Worm (Caenorhabditis elegans) whole organism, L1 larva: Measurements from ENCODE around the gene F58H1.2.

Experiments used
- C16A3.4 ChIP-seq: fragments of 150-350 bp; optimal IDR thresholded peaks from 2 replicates; lab custom pipeline; 2014; ENCODE audit warnings: missing biosample characterization, missing genetic modification characterization
- C34B4.2 ChIP-seq: sonication (generic microtip); optimal IDR thresholded peaks from 2 replicates; lab custom pipeline; 2017; ENCODE audit warnings: mild to moderate bottlenecking, missing genetic modification characterization, missing compliant biosample characterization
- F16B12.6 ChIP-seq: fragments of 150-350 bp; optimal IDR thresholded peaks from 2 replicates; lab custom pipeline; 2014; ENCODE audit warnings: missing biosample characterization, missing genetic modification characterization
- aly-2 ChIP-seq: fragments of 150-350 bp; optimal IDR thresholded peaks from 2 replicates; lab custom pipeline; 2014; ENCODE audit warnings: missing biosample characterization, missing genetic modification characterization
- blmp-1 ChIP-seq: fragments of 150-350 bp; optimal IDR thresholded peaks from 2 replicates; lab custom pipeline; 2014; ENCODE audit warnings: missing biosample characterization, missing genetic modification characterization
- ceh-63 ChIP-seq: fragments of 200-800 bp; sonication (Bioruptor generic); optimal IDR thresholded peaks from 2 replicates; lab custom pipeline; 2018; ENCODE audit warnings: mild to moderate bottlenecking, missing genetic modification characterization, missing compliant biosample characterization
- ceh-82 ChIP-seq, 3 experiments: fragments of 150-350 bp in 1 of 3; sonication (generic microtip) in 2 of 3; optimal IDR thresholded peaks; 2 replicates each; lab custom pipeline; 2014 to 2017; ENCODE audit warnings: missing biosample characterization in 3 of 3, missing genetic modification characterization in 3 of 3
- dpl-1 ChIP-seq, 3 experiments: fragments of 150-350 bp in 2 of 3; sonication (generic microtip) in 1 of 3; optimal IDR thresholded peaks; 2 replicates each; lab custom pipeline; 2014 to 2017; ENCODE audit warnings: missing biosample characterization in 3 of 3, missing genetic modification characterization in 3 of 3, missing genetic modification reagents in 3 of 3
- efl-1 ChIP-seq, 4 experiments: fragments of 150-350 bp; optimal IDR thresholded peaks in 3 of 4; peaks in 1 of 4; 1 replicate in 1 of 4; 2 replicates in 3 of 4; lab custom pipeline; 2014; ENCODE audit warnings: missing biosample characterization in 2 of 4, missing genetic modification characterization in 2 of 4, missing genetic modification reagents in 2 of 4
- efl-3 ChIP-seq: fragments of 200-800 bp; sonication (Bioruptor generic); optimal IDR thresholded peaks from 2 replicates; lab custom pipeline; 2018; ENCODE audit warnings: mild to moderate bottlenecking, missing genetic modification characterization, missing compliant biosample characterization
- elt-2 ChIP-seq: sonication (generic microtip); optimal IDR thresholded peaks from 2 replicates; lab custom pipeline; 2016; ENCODE audit warnings: missing genetic modification characterization, mild to moderate bottlenecking, inconsistent platforms, missing compliant biosample characterization, missing genetic modification reagents
- fkh-10 ChIP-seq: sonication (generic microtip); optimal IDR thresholded peaks from 2 replicates; lab custom pipeline; 2017; ENCODE audit warnings: missing biosample characterization, missing genetic modification reagents, missing genetic modification characterization
- fkh-4 ChIP-seq: sonication (generic microtip); optimal IDR thresholded peaks from 2 replicates; lab custom pipeline; 2016; ENCODE audit warnings: missing compliant biosample characterization, missing genetic modification characterization, borderline replicate concordance
- fkh-8 ChIP-seq: sonication (generic microtip); optimal IDR thresholded peaks from 2 replicates; lab custom pipeline; 2016; ENCODE audit warnings: mild to moderate bottlenecking, missing genetic modification characterization, missing compliant biosample characterization
- fos-1 ChIP-seq: fragments of 150-350 bp; optimal IDR thresholded peaks from 2 replicates; lab custom pipeline; 2014; ENCODE audit warnings: missing biosample characterization, missing genetic modification characterization
- hlh-17 ChIP-seq: fragments of 200-800 bp; sonication (Bioruptor generic); optimal IDR thresholded peaks from 2 replicates; lab custom pipeline; 2018; ENCODE audit warnings: missing genetic modification characterization, mild to moderate bottlenecking, missing compliant biosample characterization, moderate library complexity, borderline replicate concordance
- hpl-2 ChIP-seq: fragments of 150-350 bp; optimal IDR thresholded peaks from 2 replicates; lab custom pipeline; 2014; ENCODE audit warnings: missing biosample characterization, missing genetic modification reagents, missing genetic modification characterization
- isw-1 ChIP-seq: fragments of 200-800 bp; sonication (Bioruptor generic); IDR thresholded peaks from 2 replicates; pipeline ENCODE4 v1.3.6; 2022; ENCODE audit warnings: missing genetic modification characterization, missing compliant biosample characterization
- lin-14 ChIP-seq: fragments of 200-800 bp; sonication (Bioruptor generic); optimal IDR thresholded peaks from 2 replicates; lab custom pipeline; 2018; ENCODE audit warnings: mild to moderate bottlenecking, missing genetic modification characterization, moderate library complexity, missing compliant biosample characterization
- lin-15B ChIP-seq: fragments of 150-350 bp; sonication (generic microtip); optimal IDR thresholded peaks from 3 replicates; lab custom pipeline; 2014; ENCODE audit warnings: missing biosample characterization, missing genetic modification characterization
- lir-3 ChIP-seq: sonication (generic microtip); optimal IDR thresholded peaks from 2 replicates; lab custom pipeline; 2016; ENCODE audit warnings: mild to moderate bottlenecking, missing genetic modification characterization, moderate library complexity, missing compliant biosample characterization; ENCODE audit not compliant: poor library complexity
- mep-1 ChIP-seq: fragments of 150-350 bp; optimal IDR thresholded peaks from 2 replicates; lab custom pipeline; 2014; ENCODE audit warnings: missing biosample characterization, missing genetic modification characterization
- nhr-237 ChIP-seq: fragments of 150-350 bp; optimal IDR thresholded peaks from 2 replicates; lab custom pipeline; 2014; ENCODE audit warnings: missing biosample characterization, missing genetic modification characterization
- nhr-47 ChIP-seq: sonication (generic microtip); optimal IDR thresholded peaks from 2 replicates; lab custom pipeline; 2016; ENCODE audit warnings: mild to moderate bottlenecking, missing genetic modification characterization, moderate library complexity, missing compliant biosample characterization
- nhr-71 ChIP-seq: sonication (generic microtip); optimal IDR thresholded peaks from 2 replicates; lab custom pipeline; 2016; ENCODE audit warnings: mild to moderate bottlenecking, missing genetic modification characterization, moderate library complexity, missing compliant biosample characterization
- nhr-76 ChIP-seq: sonication (generic microtip); optimal IDR thresholded peaks from 2 replicates; lab custom pipeline; 2017; ENCODE audit warnings: missing biosample characterization, missing genetic modification characterization
- nhr-77 ChIP-seq: fragments of 150-350 bp; optimal IDR thresholded peaks from 2 replicates; lab custom pipeline; 2014; ENCODE audit warnings: missing biosample characterization, missing genetic modification characterization
- nhr-84 ChIP-seq: sonication (generic microtip); optimal IDR thresholded peaks from 2 replicates; lab custom pipeline; 2017; ENCODE audit warnings: missing biosample characterization, missing genetic modification characterization
- nhr-90 ChIP-seq: sonication (generic microtip); optimal IDR thresholded peaks from 2 replicates; lab custom pipeline; 2016; ENCODE audit warnings: mild to moderate bottlenecking, missing genetic modification characterization, missing compliant biosample characterization; ENCODE audit not compliant: poor library complexity
- pag-3 ChIP-seq: sonication (generic microtip); optimal IDR thresholded peaks from 2 replicates; lab custom pipeline; 2017; ENCODE audit warnings: missing genetic modification characterization, mild to moderate bottlenecking, missing compliant biosample characterization, antibody characterized with exemption, borderline replicate concordance; ENCODE audit not compliant: insufficient read depth
- pax-3 ChIP-seq: fragments of 200-800 bp; sonication (Bioruptor generic); optimal IDR thresholded peaks from 2 replicates; lab custom pipeline; 2018; ENCODE audit warnings: mild to moderate bottlenecking, missing genetic modification characterization, moderate library complexity, missing compliant biosample characterization
- pqm-1 ChIP-seq: sonication (generic microtip); optimal IDR thresholded peaks from 3 replicates; lab custom pipeline; 2017; ENCODE audit warnings: missing biosample characterization, missing genetic modification characterization
- skn-1 ChIP-seq: fragments of 150-350 bp; optimal IDR thresholded peaks from 2 replicates; lab custom pipeline; 2014; ENCODE audit warnings: missing biosample characterization, missing genetic modification characterization
- snu-23 ChIP-seq: sonication (generic microtip); optimal IDR thresholded peaks from 2 replicates; lab custom pipeline; 2016; ENCODE audit warnings: missing genetic modification characterization, missing compliant biosample characterization
- sox-4 ChIP-seq: sonication (generic microtip); optimal IDR thresholded peaks from 2 replicates; lab custom pipeline; 2016; ENCODE audit warnings: missing genetic modification characterization, missing compliant biosample characterization
- swsn-7 ChIP-seq: sonication (generic microtip); optimal IDR thresholded peaks from 2 replicates; lab custom pipeline; 2016; ENCODE audit warnings: missing genetic modification characterization, missing compliant biosample characterization
- tbx-2 ChIP-seq: sonication (generic microtip); optimal IDR thresholded peaks from 2 replicates; lab custom pipeline; 2016; ENCODE audit warnings: missing genetic modification characterization, missing compliant biosample characterization
- tlp-1 ChIP-seq: fragments of 150-350 bp; optimal IDR thresholded peaks from 2 replicates; lab custom pipeline; 2014; ENCODE audit warnings: missing biosample characterization, missing genetic modification characterization
- unc-130 ChIP-seq: fragments of 150-350 bp; optimal IDR thresholded peaks from 2 replicates; lab custom pipeline; 2017; ENCODE audit warnings: missing biosample characterization, missing genetic modification characterization, inconsistent platforms
- unc-86 ChIP-seq: sonication (generic microtip); optimal IDR thresholded peaks from 2 replicates; lab custom pipeline; 2016; ENCODE audit warnings: missing genetic modification characterization, missing compliant biosample characterization
- unc-98 ChIP-seq: fragments of 200-800 bp; sonication (Bioruptor generic); IDR thresholded peaks from 2 replicates; pipeline ENCODE4 v1.3.6; 2022; ENCODE audit warnings: missing genetic modification characterization, missing compliant biosample characterization
- vab-15 ChIP-seq: sonication (generic microtip); optimal IDR thresholded peaks from 2 replicates; lab custom pipeline; 2017; ENCODE audit warnings: missing genotype, mild to moderate bottlenecking, missing genetic modification characterization, missing compliant biosample characterization
- xbp-1 ChIP-seq: sonication (generic microtip); optimal IDR thresholded peaks from 2 replicates; lab custom pipeline; 2016; ENCODE audit warnings: missing genetic modification characterization, missing compliant biosample characterization
- zag-1 ChIP-seq: fragments of 150-350 bp; optimal IDR thresholded peaks from 2 replicates; lab custom pipeline; 2014; ENCODE audit warnings: missing biosample characterization, missing genetic modification characterization
- ztf-11 ChIP-seq, 2 experiments: sonication (generic microtip); optimal IDR thresholded peaks; 2 replicates each; lab custom pipeline; 2016 to 2017; ENCODE audit warnings: missing genetic modification characterization in 2 of 2, missing biosample characterization in 1 of 2, missing compliant biosample characterization in 1 of 2

Gene F58H1.2

DNA sequence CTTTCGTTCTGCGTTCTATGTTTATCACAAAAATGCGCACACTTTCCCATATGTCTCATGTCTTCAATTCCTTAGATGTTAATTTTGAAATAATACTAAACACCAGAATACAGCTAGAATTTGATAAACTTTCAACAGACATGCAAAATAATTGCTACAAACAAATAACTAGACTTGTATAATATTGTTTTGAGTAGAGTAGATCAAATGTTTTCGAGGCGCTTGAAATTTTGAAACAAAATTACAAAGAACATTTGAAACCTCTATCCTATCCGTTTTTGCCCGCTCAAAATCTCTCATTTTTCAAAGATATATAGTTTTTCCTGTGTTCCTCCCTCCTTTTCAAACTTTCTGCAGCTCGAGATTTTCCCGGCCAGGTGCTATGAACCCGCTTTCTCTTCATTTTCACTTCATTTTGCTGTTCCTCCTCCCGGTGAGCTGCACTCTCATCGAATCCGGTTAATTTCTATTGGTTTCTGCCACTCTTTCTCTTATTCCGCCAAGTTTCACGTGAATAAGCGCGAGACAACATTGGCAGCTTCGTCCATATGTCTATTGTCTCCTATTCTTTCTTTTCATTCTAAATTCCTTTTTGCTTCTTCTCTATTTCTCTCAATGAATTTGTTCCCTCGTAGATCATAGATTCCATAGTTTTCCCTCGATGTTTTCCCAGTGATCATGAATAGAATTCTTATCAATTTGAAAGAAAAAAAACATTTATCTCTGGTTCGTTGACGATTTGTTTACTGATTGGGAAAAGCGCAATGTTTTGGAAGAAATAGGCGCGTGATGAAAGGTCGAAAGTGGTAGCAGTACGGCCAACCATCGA lies 7.0 kb upstream of the F58H1.2 start (continued):
- no peak for TF ChIP-seq vab-15 (tag; lab: Kevin White, UChicago)
- no peak for TF ChIP-seq unc-86
- no peak for TF ChIP-seq fkh-4
- TF ChIP-seq ceh-82 (tag; optimal IDR thresholded peaks at IDR 0.05; lab: Kevin White, UChicago) = no peak
- no peak for TF ChIP-seq hlh-17 (GFP tag; lab: Kevin White, UChicago)
- TF ChIP-seq nhr-47 (tag; lab: Kevin White, UChicago) = no peak
- TF ChIP-seq dpl-1 (GFP tag; optimal IDR thresholded peaks at IDR 0.05; lab: Kevin White, UChicago) = no peak
- no peak for TF ChIP-seq swsn-7 (tag; lab: Kevin White, UChicago)
- no peak for TF ChIP-seq nhr-90 (tag; lab: Kevin White, UChicago)
- TF ChIP-seq C34B4.2 (tag; lab: Kevin White, UChicago) = no peak
- TF ChIP-seq pqm-1 (tag; lab: Kevin White, UChicago) = no peak
- TF ChIP-seq hpl-2 (GFP tag; lab: Kevin White, UChicago) = no peak
- TF ChIP-seq fkh-10 (GFP tag; lab: Kevin White, UChicago) = no peak
- TF ChIP-seq fkh-8 = no peak
- no peak for TF ChIP-seq tlp-1 (tag; lab: Kevin White, UChicago)

- no peak for TF ChIP-seq pag-3
- TF ChIP-seq nhr-76 (tag; lab: Kevin White, UChicago) = no peak
- no peak for TF ChIP-seq ztf-11 (tag; optimal IDR thresholded peaks at IDR 0.05; lab: Kevin White, UChicago)
- no peak for TF ChIP-seq blmp-1 (tag; lab: Kevin White, UChicago)
- peak; percentile 2 for TF ChIP-seq nhr-71 (tag; lab: Kevin White, UChicago)
- TF ChIP-seq fkh-10 (GFP tag; lab: Kevin White, UChicago) = no peak
- TF ChIP-seq zag-1 (tag; lab: Kevin White, UChicago) = no peak
- no peak for TF ChIP-seq fos-1 (tag; lab: Kevin White, UChicago)
- TF ChIP-seq aly-2 = no peak
- TF ChIP-seq snu-23 (GFP tag; lab: Kevin White, UChicago) = no peak
- peak; percentile 46 for TF ChIP-seq fkh-8
- no peak for TF ChIP-seq hpl-2 (GFP tag; lab: Kevin White, UChicago)
- TF ChIP-seq nhr-84 (tag; lab: Kevin White, UChicago) = no peak
- TF ChIP-seq F16B12.6 = no peak
- no peak for TF ChIP-seq ceh-63 (GFP tag; lab: Kevin White, UChicago)
These were observed 1.6 kb upstream of the F58H1.2 start, which contains the start of gene osm-6 for ce11 chrV:11927346-11927745. osm-6 (minus strand) TSS chrV:11927446.

DNA sequence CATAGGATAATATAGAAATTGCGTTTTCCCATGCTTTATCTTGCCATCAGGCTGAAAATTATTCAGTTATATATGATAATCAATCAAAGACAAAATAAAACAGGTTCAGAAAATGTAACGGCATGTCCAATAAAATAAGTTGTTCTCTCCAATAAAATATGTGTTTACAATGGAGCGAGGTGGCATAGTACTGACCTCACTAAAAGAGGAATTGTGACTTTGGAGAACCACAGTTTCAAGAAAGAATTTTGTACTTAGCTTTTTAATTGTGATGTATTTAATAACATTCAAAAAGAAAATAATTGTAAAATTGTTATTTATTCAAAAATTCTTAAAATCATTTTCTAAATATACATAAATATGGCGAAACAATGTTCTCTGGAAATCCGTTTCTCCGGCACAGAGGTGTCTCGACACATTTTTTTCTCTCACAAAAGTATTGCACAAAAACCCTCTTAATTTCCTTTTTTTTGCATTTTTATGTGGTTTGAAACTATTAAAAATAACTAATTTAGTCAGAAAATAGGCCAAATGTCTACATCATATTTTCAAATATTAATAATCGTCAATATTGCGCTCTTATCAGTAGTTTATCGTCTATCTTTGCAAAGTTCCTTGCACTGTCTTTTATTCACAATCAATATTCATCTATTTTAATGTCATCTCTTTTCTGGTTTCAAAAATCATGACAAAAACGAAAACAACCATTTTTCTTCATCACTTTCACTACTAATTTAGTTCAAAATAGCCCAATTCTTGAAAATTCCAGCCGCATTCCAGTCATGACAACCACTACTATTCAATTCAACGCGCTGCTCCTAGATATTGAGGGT lies 4.5 kb downstream of the F58H1.2 start, which contains the start of the genes aman-2 and F58H1.3:
aman-2 (minus strand) TSS at position 51 of the 833 bp plus-strand sequence.
F58H1.3 (plus strand) TSS at position 783 of the 833 bp plus-strand sequence.
- TF ChIP-seq nhr-90 (tag; lab: Kevin White, UChicago) = peak; percentile 46
- peak; percentile 62 for TF ChIP-seq nhr-47 (tag; lab: Kevin White, UChicago)
- peak; percentile 47 for TF ChIP-seq lir-3
- peak; percentile 36 for TF ChIP-seq skn-1
- TF ChIP-seq lin-15B (tag; lab: Kevin White, UChicago) = no peak
- no peak for TF ChIP-seq mep-1 (tag; lab: Kevin White, UChicago)
- TF ChIP-seq C16A3.4 (tag; lab: Kevin White, UChicago) = peak; percentile 60
- TF ChIP-seq nhr-237 (tag; lab: Kevin White, UChicago) = no peak
- peak; percentile 73 for TF ChIP-seq lin-14
- TF ChIP-seq pax-3 (tag; lab: Kevin White, UChicago) = peak; percentile 74
- no peak for TF ChIP-seq nhr-76 (tag; lab: Kevin White, UChicago)
- TF ChIP-seq tbx-2 (tag; lab: Kevin White, UChicago) = peak; percentile 42
- peak; percentile 46 to 58 for TF ChIP-seq efl-1 (optimal IDR thresholded peaks at IDR 0.05; lab: Kevin White, UChicago)
- peak; percentile 39 to 41 for TF ChIP-seq efl-1 (GFP tag; optimal IDR thresholded peaks at IDR 0.05 in 1 of 2; lab: Kevin White, UChicago)
- TF ChIP-seq sox-4 = peak; percentile 6
- no peak for TF ChIP-seq nhr-77 (tag; lab: Kevin White, UChicago)
- TF ChIP-seq isw-1 (GFP tag; lab: Robert Waterston, UW) = peak; percentile 54; the same call in 1 of the 2 replicates
- TF ChIP-seq elt-2 (tag; lab: Kevin White, UChicago) = peak; percentile 20
- TF ChIP-seq efl-3 (GFP tag; lab: Kevin White, UChicago) = no peak
- TF ChIP-seq unc-98 (GFP tag; lab: Robert Waterston, UW) = peak; percentile 51; the same call in 1 of the 2 replicates
- TF ChIP-seq unc-86 = peak; percentile 3
- TF ChIP-seq dpl-1 (GFP tag; optimal IDR thresholded peaks at IDR 0.05; lab: Kevin White, UChicago) = peak in 2 of 3 experiments; percentile 15 to 61
- TF ChIP-seq xbp-1 (tag; lab: Kevin White, UChicago) = peak; percentile 22
- no peak for TF ChIP-seq unc-130 (tag; lab: Kevin White, UChicago)
